Worm (Caenorhabditis elegans): ENCODE results near the gene max-2.

- TF ChIP-seq snpc-4 (tag; optimal IDR thresholded peaks at IDR 0.05) = no peak
- TF ChIP-seq pqm-1 (tag; optimal IDR thresholded peaks at IDR 0.05) = peak; percentile 8
- TF ChIP-seq fos-1 (tag; optimal IDR thresholded peaks at IDR 0.05) = no peak
- no peak for TF ChIP-seq elt-1 (tag; optimal IDR thresholded peaks at IDR 0.05)
- TF ChIP-seq fkh-10 (GFP tag; optimal IDR thresholded peaks at IDR 0.05) = no peak
- TF ChIP-seq ztf-4 (tag; optimal IDR thresholded peaks at IDR 0.05) = no peak
- TF ChIP-seq sea-2 (GFP tag; optimal IDR thresholded peaks at IDR 0.05) = no peak
- no peak for TF ChIP-seq ceh-9 (tag; optimal IDR thresholded peaks at IDR 0.05)
- TF ChIP-seq nhr-11 (tag; optimal IDR thresholded peaks at IDR 0.05) = no peak
- TF ChIP-seq nhr-28 (tag; optimal IDR thresholded peaks at IDR 0.05) = no peak
- TF ChIP-seq egl-27 (tag; optimal IDR thresholded peaks at IDR 0.05) = no peak
These were observed 42.8 kb downstream of the max-2 start for ce11 chrII:12982830-12983229.
